Worm (Caenorhabditis elegans) whole organism, L3 larva: Measurements from ENCODE around the gene air-1.

Experiments
- R02D3.7 ChIP-seq: fragments of 150-350 bp; optimal IDR thresholded peaks from 2 replicates; lab custom pipeline; 2014; ENCODE audit warnings: missing biosample characterization, missing genetic modification characterization
- ceh-82 ChIP-seq: fragments of 150-350 bp; optimal IDR thresholded peaks from 2 replicates; lab custom pipeline; 2014; ENCODE audit warnings: missing biosample characterization, missing genetic modification characterization
- egl-27 ChIP-seq: sonication (generic microtip); optimal IDR thresholded peaks from 4 replicates; lab custom pipeline; 2017; ENCODE audit warnings: missing biosample characterization, missing genetic modification reagents, missing genetic modification characterization
- elt-3 ChIP-seq, 3 experiments: fragments of 150-350 bp in 1 of 3; sonication (generic microtip) in 2 of 3; optimal IDR thresholded peaks; 2 replicates in 2 of 3; 4 replicates in 1 of 3; lab custom pipeline; 2014 to 2017; ENCODE audit warnings: missing biosample characterization in 3 of 3, missing genetic modification characterization in 3 of 3
- eor-1 ChIP-seq, 2 experiments: fragments of 150-350 bp; optimal IDR thresholded peaks; 2 replicates each; lab custom pipeline; 2014 to 2018; ENCODE audit warnings: missing biosample characterization in 2 of 2, missing genetic modification characterization in 2 of 2
- fkh-10 ChIP-seq: sonication (generic microtip); optimal IDR thresholded peaks from 2 replicates; lab custom pipeline; 2017; ENCODE audit warnings: missing biosample characterization, missing genetic modification reagents, missing genetic modification characterization
- mdl-1 ChIP-seq: fragments of 150-350 bp; optimal IDR thresholded peaks from 2 replicates; lab custom pipeline; 2014; ENCODE audit warnings: missing biosample characterization, missing genetic modification characterization
- nhr-23 ChIP-seq: fragments of 150-350 bp; optimal IDR thresholded peaks from 2 replicates; lab custom pipeline; 2014; ENCODE audit warnings: missing biosample characterization, missing genetic modification reagents, missing genetic modification characterization
- nhr-43 ChIP-seq: sonication (generic microtip); optimal IDR thresholded peaks from 2 replicates; lab custom pipeline; 2016; ENCODE audit warnings: mild to moderate bottlenecking, missing genetic modification characterization, missing compliant biosample characterization; ENCODE audit not compliant: poor library complexity, severe bottlenecking
- tbx-2 ChIP-seq: sonication (generic microtip); optimal IDR thresholded peaks from 2 replicates; lab custom pipeline; 2016; ENCODE audit warnings: mild to moderate bottlenecking, missing genetic modification characterization, missing compliant biosample characterization
- unc-62 ChIP-seq: fragments of 150-350 bp; sonication (generic microtip); optimal IDR thresholded peaks from 4 replicates; lab custom pipeline; 2014; ENCODE audit warnings: missing biosample characterization, missing genetic modification reagents, missing genetic modification characterization
- zag-1 ChIP-seq: fragments of 150-350 bp; optimal IDR thresholded peaks from 2 replicates; lab custom pipeline; 2014; ENCODE audit warnings: missing biosample characterization, missing genetic modification characterization
- ztf-11 ChIP-seq: fragments of 150-350 bp; optimal IDR thresholded peaks from 2 replicates; lab custom pipeline; 2014; ENCODE audit warnings: missing biosample characterization, missing genetic modification characterization

DNA sequence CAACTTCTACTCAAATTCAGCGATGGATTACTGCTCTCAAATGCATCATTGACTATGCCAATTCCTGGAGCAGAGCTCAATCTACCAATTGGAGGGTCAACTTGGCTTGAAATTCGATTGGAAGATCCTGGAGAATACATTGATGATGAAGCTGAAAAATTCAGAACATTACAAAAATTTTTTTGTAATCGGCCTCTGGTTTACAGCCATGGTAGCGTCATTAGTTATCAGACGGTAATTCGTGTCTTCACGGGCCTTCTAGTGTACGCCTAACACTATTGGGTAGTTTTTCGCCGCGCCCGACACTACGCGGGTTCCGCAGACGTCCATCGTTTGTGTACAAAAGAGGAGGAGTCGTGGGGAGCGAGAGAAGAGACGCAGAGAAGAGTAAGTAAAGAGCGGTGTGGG lies 7.4 kb downstream of the air-1 start:
- TF ChIP-seq unc-62 (GFP tag; lab: Kevin White, UChicago) (no peak), fkh-10 (GFP tag; lab: Kevin White, UChicago) (no peak), ztf-11 (tag; lab: Kevin White, UChicago) (no peak), zag-1 (peak; percentile 3), nhr-23 (peak; percentile 91), ceh-82 (tag; lab: Kevin White, UChicago) (peak; percentile 41), tbx-2 (tag; lab: Kevin White, UChicago) (peak; percentile 69), R02D3.7 (tag; lab: Kevin White, UChicago) (peak; percentile 73), elt-3 (tag; optimal IDR thresholded peaks at IDR 0.05; lab: Kevin White, UChicago) (peak in 1 of 3 experiments; percentile 40), egl-27 (tag; lab: Kevin White, UChicago) (peak; percentile 66), eor-1 (tag; optimal IDR thresholded peaks at IDR 0.05; lab: Kevin White, UChicago) (no peak), nhr-43 (tag; lab: Kevin White, UChicago) (peak; percentile 81), mdl-1 (tag; lab: Kevin White, UChicago) (no peak)
